Fruit fly (Drosophila melanogaster) whole organism, embryonic: ENCODE data around the gene Cisd2.

Experiments
- Asciz ChIP-seq: fragments of 200-800 bp; sonication (Bioruptor generic); optimal IDR thresholded peaks from 2 replicates; lab custom pipeline; 2017; ENCODE audit warnings: missing biosample characterization, mild to moderate bottlenecking, missing genetic modification characterization, missing genetic modification reagents
- Awh ChIP-seq: fragments of 200-800 bp; sonication (Bioruptor generic); IDR thresholded peaks from 2 replicates; pipeline ENCODE4, ENCODE4 v1.3.6; 2022; ENCODE audit warnings: missing biosample characterization, missing genetic modification characterization
- B-H2 ChIP-seq: fragments of 200-800 bp; sonication (Bioruptor generic); optimal IDR thresholded peaks from 2 replicates; lab custom pipeline; 2018; ENCODE audit warnings: missing biosample characterization, mild to moderate bottlenecking, missing genetic modification characterization
- C15 ChIP-seq: fragments of 200-800 bp; sonication (Bioruptor generic); IDR thresholded peaks from 3 replicates; pipeline ENCODE4 v1.3.6; 2022; ENCODE audit warnings: missing biosample characterization, missing genetic modification characterization
- CG10543 ChIP-seq: fragments of 200-800 bp; sonication (Bioruptor generic); optimal IDR thresholded peaks from 3 replicates; lab custom pipeline; 2017; ENCODE audit warnings: missing biosample characterization, mild to moderate bottlenecking, missing genetic modification characterization, moderate library complexity
- CG11398 ChIP-seq: fragments of 200-800 bp; sonication (Bioruptor generic); optimal IDR thresholded peaks from 2 replicates; lab custom pipeline; 2016; ENCODE audit warnings: missing biosample characterization, missing genetic modification characterization
- CG15073 ChIP-seq: fragments of 200-800 bp; sonication (Bioruptor generic); optimal IDR thresholded peaks from 2 replicates; lab custom pipeline; 2016; ENCODE audit warnings: missing biosample characterization, missing genetic modification characterization
- CG16815 ChIP-seq: fragments of 200-800 bp; sonication (Bioruptor generic); optimal IDR thresholded peaks from 3 replicates; lab custom pipeline; 2017; ENCODE audit warnings: missing biosample characterization, mild to moderate bottlenecking, missing genetic modification characterization
- CG18011 ChIP-seq: fragments of 200-800 bp; sonication (Bioruptor generic); optimal IDR thresholded peaks from 2 replicates; lab custom pipeline; 2017; ENCODE audit warnings: missing biosample characterization, missing genetic modification characterization, mild to moderate bottlenecking, moderate library complexity, missing genotype
- CG18619 ChIP-seq: fragments of 200-800 bp; sonication (Bioruptor generic); optimal IDR thresholded peaks from 3 replicates; lab custom pipeline; 2017; ENCODE audit warnings: missing biosample characterization, mild to moderate bottlenecking, missing genetic modification characterization
- CG18764 ChIP-seq: fragments of 200-800 bp; sonication (Bioruptor generic); optimal IDR thresholded peaks from 3 replicates; lab custom pipeline; 2016; ENCODE audit warnings: missing biosample characterization, missing genetic modification characterization
- CG30403 ChIP-seq: fragments of 200-800 bp; sonication (Bioruptor generic); optimal IDR thresholded peaks from 3 replicates; lab custom pipeline; 2016; ENCODE audit warnings: missing biosample characterization, missing genetic modification characterization
- CG32532 ChIP-seq: fragments of 200-800 bp; sonication (Bioruptor generic); IDR thresholded peaks from 2 replicates; pipeline ENCODE4 v1.3.6; 2022; ENCODE audit warnings: missing biosample characterization, missing genetic modification characterization
- CG32767 ChIP-seq: fragments of 200-800 bp; sonication (Bioruptor generic); IDR thresholded peaks from 2 replicates; pipeline ENCODE4 v1.3.6; 2022; ENCODE audit warnings: missing biosample characterization, missing genetic modification characterization
- CG6254 ChIP-seq: fragments of 200-800 bp; sonication (Bioruptor generic); optimal IDR thresholded peaks from 3 replicates; lab custom pipeline; 2017; ENCODE audit warnings: mild to moderate bottlenecking, missing biosample characterization, missing genetic modification reagents, missing genetic modification characterization
- CG7786 ChIP-seq: fragments of 200-800 bp; sonication (Bioruptor generic); optimal IDR thresholded peaks from 2 replicates; lab custom pipeline; 2016; ENCODE audit warnings: missing biosample characterization, missing genetic modification characterization
- CG8089 ChIP-seq: fragments of 200-800 bp; sonication (Bioruptor generic); optimal IDR thresholded peaks from 3 replicates; lab custom pipeline; 2016; ENCODE audit warnings: missing biosample characterization, missing genetic modification characterization
- CG8359 ChIP-seq: fragments of 200-800 bp; sonication (Bioruptor generic); optimal IDR thresholded peaks from 2 replicates; lab custom pipeline; 2017; ENCODE audit warnings: missing biosample characterization, mild to moderate bottlenecking, missing genetic modification characterization, borderline replicate concordance
- CTCF ChIP-seq: fragments of 200-800 bp; sonication (Bioruptor generic); optimal IDR thresholded peaks from 2 replicates; lab custom pipeline; 2017; ENCODE audit warnings: missing biosample characterization, mild to moderate bottlenecking, missing genetic modification characterization, moderate library complexity
- Dfd ChIP-seq, 2 experiments: fragments of >200 bp; optimal IDR thresholded peaks; 2 replicates each; lab custom pipeline; 2017; ENCODE audit warnings: missing biosample characterization in 2 of 2, missing genetic modification characterization in 2 of 2
- Dp ChIP-seq: fragments of 200-800 bp; sonication (Bioruptor generic); optimal IDR thresholded peaks from 2 replicates; lab custom pipeline; 2018; ENCODE audit warnings: missing biosample characterization, mild to moderate bottlenecking, missing genetic modification characterization, moderate library complexity
- GATAe ChIP-seq: fragments of 200-800 bp; sonication (Bioruptor generic); conservative IDR thresholded peaks from 2 replicates; pipeline ENCODE4 v1.3.6; 2022; ENCODE audit warnings: missing biosample characterization, missing genetic modification characterization
- HLH3B ChIP-seq: fragments of 200-800 bp; sonication (Bioruptor generic); IDR thresholded peaks from 2 replicates; pipeline ENCODE4 v1.3.6; 2022; ENCODE audit warnings: missing biosample characterization, missing genetic modification characterization
- Hey ChIP-seq: fragments of 200-800 bp; sonication (Bioruptor generic); optimal IDR thresholded peaks from 3 replicates; lab custom pipeline; 2018; ENCODE audit warnings: missing biosample characterization, mild to moderate bottlenecking, missing genetic modification characterization
- MTF-1 ChIP-seq: fragments of 200-800 bp; sonication (Bioruptor generic); optimal IDR thresholded peaks from 2 replicates; lab custom pipeline; 2018; ENCODE audit warnings: missing biosample characterization, mild to moderate bottlenecking, missing genetic modification characterization, borderline replicate concordance
- Pdp1 ChIP-seq, 2 experiments: fragments of 200-800 bp; sonication (Bioruptor generic); optimal IDR thresholded peaks; 3 replicates each; lab custom pipeline; 2016; ENCODE audit warnings: missing biosample characterization in 2 of 2, missing genetic modification characterization in 2 of 2, mild to moderate bottlenecking in 1 of 2, moderate library complexity in 1 of 2
- Taf1 ChIP-seq: fragments of 200-800 bp; sonication (Bioruptor generic); IDR thresholded peaks from 2 replicates; pipeline ENCODE4 v1.3.6; 2022; ENCODE audit warnings: missing biosample characterization, missing genetic modification characterization
- Tbp ChIP-seq: fragments of >200 bp; optimal IDR thresholded peaks from 2 replicates; lab custom pipeline; 2018; ENCODE audit warnings: missing biosample characterization, missing genetic modification characterization
- Xrp1 ChIP-seq: fragments of 200-800 bp; sonication (Bioruptor generic); IDR thresholded peaks from 2 replicates; pipeline ENCODE4 v1.3.6; 2022; ENCODE audit warnings: missing biosample characterization, missing genetic modification characterization
- amos ChIP-seq: fragments of 200-800 bp; sonication (Bioruptor generic); IDR thresholded peaks from 2 replicates; pipeline ENCODE4 v1.3.6; 2022; ENCODE audit warnings: missing biosample characterization, missing genetic modification characterization; ENCODE audit not compliant: partially characterized antibody
- ato ChIP-seq: fragments of 200-800 bp; sonication (Bioruptor generic); IDR thresholded peaks from 2 replicates; pipeline ENCODE4 v1.3.6; 2022; ENCODE audit warnings: missing biosample characterization, missing genetic modification characterization; ENCODE audit not compliant: partially characterized antibody
- bigmax ChIP-seq: fragments of 200-800 bp; sonication (Bioruptor generic); optimal IDR thresholded peaks from 2 replicates; lab custom pipeline; 2018; ENCODE audit warnings: missing biosample characterization, mild to moderate bottlenecking, missing genetic modification characterization
- chif ChIP-seq, 2 experiments: fragments of 200-800 bp; sonication (Bioruptor generic); optimal IDR thresholded peaks; 3 replicates each; lab custom pipeline; 2016; ENCODE audit warnings: missing biosample characterization in 2 of 2, missing genetic modification characterization in 2 of 2
- chm ChIP-seq: fragments of 200-800 bp; sonication (Bioruptor generic); IDR thresholded peaks from 2 replicates; pipeline ENCODE4 v1.3.6; 2022; ENCODE audit warnings: missing biosample characterization, missing genetic modification characterization
- ci ChIP-seq: fragments of 200-800 bp; sonication (Bioruptor generic); IDR thresholded peaks from 3 replicates; pipeline ENCODE4 v1.3.6; 2022; ENCODE audit warnings: missing biosample characterization, missing genetic modification characterization
- cwo ChIP-seq: fragments of 200-800 bp; sonication (Bioruptor generic); optimal IDR thresholded peaks from 3 replicates; lab custom pipeline; 2017; ENCODE audit warnings: missing biosample characterization, missing genetic modification characterization, mild to moderate bottlenecking, moderate library complexity, missing genetic modification reagents
- dimm ChIP-seq: fragments of 200-800 bp; sonication (Bioruptor generic); IDR thresholded peaks from 2 replicates; pipeline ENCODE4 v1.3.6; 2022; ENCODE audit warnings: missing biosample characterization, missing genetic modification characterization
- esg ChIP-seq: fragments of 200-800 bp; sonication (Bioruptor generic); conservative IDR thresholded peaks from 2 replicates; pipeline ENCODE4 v1.3.6; 2022; ENCODE audit warnings: missing biosample characterization, missing genetic modification characterization
- fd64A ChIP-seq: fragments of 200-800 bp; sonication (Bioruptor generic); optimal IDR thresholded peaks from 3 replicates; lab custom pipeline; 2018; ENCODE audit warnings: missing biosample characterization, mild to moderate bottlenecking, missing genetic modification characterization
- gt ChIP-seq: fragments of 200-800 bp; sonication (Bioruptor generic); IDR thresholded peaks from 2 replicates; pipeline ENCODE4 v1.3.6; 2022; ENCODE audit warnings: missing biosample characterization, missing genetic modification characterization
- pan ChIP-seq, 4 experiments: fragments of >200 bp in 3 of 4; fragments of 200-800 bp in 1 of 4; sonication (Bioruptor generic) in 1 of 4; optimal IDR thresholded peaks in 3 of 4; IDR thresholded peaks in 1 of 4; 2 replicates each; pipeline versions ENCODE4 v1.3.6 to Lab custom; 2017 to 2022; ENCODE audit warnings: missing biosample characterization in 2 of 4, missing genetic modification characterization in 2 of 4, mixed read lengths in 1 of 4
- rib ChIP-seq: fragments of 200-800 bp; sonication (Bioruptor generic); IDR thresholded peaks from 2 replicates; pipeline ENCODE4 v1.3.6; 2022; ENCODE audit warnings: missing biosample characterization, missing genetic modification characterization
- sug ChIP-seq: fragments of 200-800 bp; optimal IDR thresholded peaks from 2 replicates; lab custom pipeline; 2019; ENCODE audit warnings: missing biosample characterization, mild to moderate bottlenecking, missing genetic modification characterization, moderate library complexity
- tap ChIP-seq: fragments of 200-800 bp; optimal IDR thresholded peaks from 3 replicates; lab custom pipeline; 2019; ENCODE audit warnings: missing biosample characterization, mild to moderate bottlenecking, missing genetic modification characterization, moderate library complexity
- tna ChIP-seq: fragments of 200-800 bp; sonication (Bioruptor generic); IDR thresholded peaks from 2 replicates; pipeline ENCODE4 v1.3.6; 2022; ENCODE audit warnings: missing biosample characterization, missing genetic modification characterization; ENCODE audit not compliant: partially characterized antibody
- twi ChIP-seq: fragments of 200-800 bp; optimal IDR thresholded peaks from 2 replicates; lab custom pipeline; 2019; ENCODE audit warnings: missing biosample characterization, mild to moderate bottlenecking, missing genetic modification characterization, moderate library complexity
- unc-4 ChIP-seq: fragments of 200-800 bp; sonication (Bioruptor generic); IDR thresholded peaks from 2 replicates; pipeline ENCODE4 v1.3.6; 2022; ENCODE audit warnings: missing biosample characterization, missing genetic modification characterization; ENCODE audit not compliant: partially characterized antibody
- wek ChIP-seq: fragments of 200-800 bp; sonication (Bioruptor generic); optimal IDR thresholded peaks from 3 replicates; lab custom pipeline; 2018; ENCODE audit warnings: missing biosample characterization, mild to moderate bottlenecking, missing genetic modification characterization, moderate library complexity
- zen ChIP-seq: fragments of 200-800 bp; sonication (Bioruptor generic); optimal IDR thresholded peaks from 3 replicates; lab custom pipeline; 2018; ENCODE audit warnings: missing biosample characterization, mild to moderate bottlenecking, missing genetic modification characterization, moderate library complexity
- zfh1 ChIP-seq: fragments of 200-800 bp; sonication (Bioruptor generic); IDR thresholded peaks from 3 replicates; pipeline ENCODE4 v1.3.6; 2022; ENCODE audit warnings: missing biosample characterization, missing genetic modification characterization

Gene Cisd2

DNA sequence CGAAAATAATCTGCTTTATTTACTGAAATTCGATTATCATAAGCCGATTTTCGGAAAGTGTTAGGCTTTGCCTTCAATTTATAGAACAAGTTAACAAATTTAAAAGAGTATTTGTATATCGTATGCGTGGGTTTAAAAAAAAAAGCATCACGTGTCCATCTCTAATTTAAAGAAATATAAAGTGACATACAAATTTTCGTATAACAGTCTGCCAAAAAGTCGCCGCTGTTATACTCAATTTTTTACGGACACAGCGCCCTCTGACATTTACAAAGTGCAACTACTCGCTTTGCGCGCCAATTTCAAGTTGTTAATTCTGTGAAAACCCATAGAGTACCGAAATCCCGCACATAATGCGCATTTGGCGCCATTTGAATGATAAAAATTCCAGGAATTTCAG is 28.2 kb upstream of the Cisd2 start (continued):
- no peak for TF ChIP-seq Taf1 (GFP tag; lab: Robert Waterston, UW)
- TF ChIP-seq CTCF (GFP tag; lab: Kevin White, UChicago): peak; percentile 98
- TF ChIP-seq CG18011 (GFP tag; lab: Kevin White, UChicago): no peak
- no peak for TF ChIP-seq sug (tag; lab: Kevin White, UChicago)
- TF ChIP-seq MTF-1: peak; percentile 31
- TF ChIP-seq CG7786: no peak
- no peak for TF ChIP-seq dimm
- peak; percentile 66; the same call in 2 of the 3 replicates for TF ChIP-seq zfh1
- no peak for TF ChIP-seq CG10543 (GFP tag; lab: Kevin White, UChicago)
- TF ChIP-seq tap (tag; lab: Kevin White, UChicago): no peak
- no peak for TF ChIP-seq GATAe (GFP tag; lab: Robert Waterston, UW)
- peak; percentile 82 for TF ChIP-seq unc-4
- peak; percentile 93 for TF ChIP-seq Dp (GFP tag; lab: Kevin White, UChicago)
- peak; percentile 16 for TF ChIP-seq CG30403 (GFP tag; lab: Kevin White, UChicago)
- no peak for TF ChIP-seq gt (GFP tag; lab: Robert Waterston, UW)
- peak; percentile 55; the same call in 1 of the 2 replicates for TF ChIP-seq rib (GFP tag; lab: Robert Waterston, UW)
- peak; percentile 33 for TF ChIP-seq zen (tag; lab: Kevin White, UChicago)
- no peak for TF ChIP-seq twi (tag; lab: Kevin White, UChicago)
- TF ChIP-seq Xrp1 (GFP tag; lab: Robert Waterston, UW): peak; percentile 39; the same call in 1 of the 2 replicates
- TF ChIP-seq CG18764 (GFP tag; lab: Kevin White, UChicago): peak; percentile 49
- TF ChIP-seq ato: 0 out of 2 replicates have a peak, but pooled peaks have one; percentile 53
- no peak for TF ChIP-seq CG18619 (GFP tag; lab: Kevin White, UChicago)
- no peak for TF ChIP-seq cwo (GFP tag; lab: Kevin White, UChicago)
- peak; percentile 13 for TF ChIP-seq CG8089 (GFP tag; lab: Kevin White, UChicago)
- peak; percentile 66; the same call in 1 of the 2 replicates for TF ChIP-seq CG32532 (GFP tag; lab: Robert Waterston, UW)
- TF ChIP-seq Hey (tag; lab: Kevin White, UChicago): no peak
- peak; percentile 55; the same call in 1 of the 2 replicates for TF ChIP-seq chm (GFP tag; lab: Robert Waterston, UW)
- TF ChIP-seq HLH3B (GFP tag; lab: Robert Waterston, UW): 0 out of 2 replicates have a peak, but pooled peaks have one; percentile 5
- TF ChIP-seq pan (optimal IDR thresholded peaks at IDR 0.05; lab: Kevin White, UChicago): no peak
- peak in 1 of 2 experiments; percentile 39 for TF ChIP-seq pan (GFP tag; optimal IDR thresholded peaks at IDR 0.05 in 1 of 2, IDR thresholded peaks at IDR 0.05 in 1 of 2)
- no peak for TF ChIP-seq CG6254 (GFP tag; lab: Kevin White, UChicago)
- no peak for TF ChIP-seq Awh (GFP tag; lab: Robert Waterston, UW)
- TF ChIP-seq ci (GFP tag; lab: Robert Waterston, UW): no peak
- no peak for TF ChIP-seq esg
- no peak for TF ChIP-seq Dfd (GFP tag; optimal IDR thresholded peaks at IDR 0.05; lab: Kevin White, UChicago)
- TF ChIP-seq CG16815: no peak
- no peak for TF ChIP-seq CG8359 (GFP tag; lab: Kevin White, UChicago)
- no peak for TF ChIP-seq bigmax (GFP tag; lab: Kevin White, UChicago)
- 0 out of 2 replicates have a peak, but pooled peaks have one; percentile 21 for TF ChIP-seq tna (GFP tag; lab: Robert Waterston, UW)
- TF ChIP-seq Tbp (GFP tag; lab: Kevin White, UChicago): no peak
- TF ChIP-seq CG32767 (GFP tag; lab: Robert Waterston, UW): no peak
- no peak for TF ChIP-seq wek
- no peak for TF ChIP-seq Asciz (GFP tag; lab: Kevin White, UChicago)
- TF ChIP-seq chif (GFP tag; optimal IDR thresholded peaks at IDR 0.05; lab: Kevin White, UChicago): peak in 1 of 2 experiments; percentile 27
- peak; percentile 72 for TF ChIP-seq amos (GFP tag; lab: Robert Waterston, UW)
- TF ChIP-seq CG15073 (GFP tag; lab: Kevin White, UChicago): no peak
- TF ChIP-seq C15: no peak
- no peak for TF ChIP-seq B-H2
- TF ChIP-seq Pdp1 (GFP tag; optimal IDR thresholded peaks at IDR 0.05; lab: Kevin White, UChicago): peak in 1 of 2 experiments; percentile 4
- TF ChIP-seq CG11398 (GFP tag; lab: Kevin White, UChicago): no peak
- TF ChIP-seq fd64A: no peak
